Worm (Caenorhabditis elegans): Measurements from ENCODE around the gene F23H12.7.

The F23H12.7 gene

DNA sequence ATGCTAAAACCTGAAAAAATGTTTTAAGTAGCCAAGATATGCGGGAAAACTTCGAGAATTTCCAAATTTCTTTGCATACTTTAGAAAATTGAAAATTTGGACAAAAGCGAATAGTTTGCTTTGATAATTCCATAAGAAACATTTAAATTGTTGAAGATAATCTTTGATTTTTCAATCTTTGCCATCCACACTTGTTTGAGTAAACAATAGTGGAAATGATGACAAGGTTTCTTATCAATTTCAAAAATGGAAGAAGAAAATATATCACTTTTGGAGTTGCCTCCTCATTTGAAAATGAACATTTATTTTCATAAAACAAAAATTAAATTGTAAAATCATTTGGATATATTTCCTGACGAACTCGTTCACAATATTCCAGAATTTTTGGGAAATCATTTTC lies 42.9 kb downstream of the F23H12.7 start:
- TF ChIP-seq sea-1 (GFP tag; conservative IDR thresholded peaks at IDR 0.05), result no peak
- TF ChIP-seq hmg-4 (GFP tag; optimal IDR thresholded peaks at IDR 0.05), result no peak
- TF ChIP-seq B0310.2 (tag; optimal IDR thresholded peaks at IDR 0.05), result no peak
- no peak for TF ChIP-seq hnd-1 (tag; optimal IDR thresholded peaks at IDR 0.05)
- TF ChIP-seq hmbx-1 (tag; optimal IDR thresholded peaks at IDR 0.05), result no peak
- no peak for TF ChIP-seq ama-1 (optimal IDR thresholded peaks at IDR 0.05)
- TF ChIP-seq ceh-13 (GFP tag; optimal IDR thresholded peaks at IDR 0.05), result no peak

ce11 chrV:12415656-12416055 lies 44.2 kb downstream of the F23H12.7 start, which contains the start of gene cdr-2:
TSS of gene cdr-2 (minus strand) at chrV:12415709.
- TF ChIP-seq tbx-37 (GFP tag; conservative IDR thresholded peaks at IDR 0.05), result no peak
- no peak for TF ChIP-seq tra-4 (tag; optimal IDR thresholded peaks at IDR 0.05)
- no peak for TF ChIP-seq pes-1 (GFP tag; IDR thresholded peaks at IDR 0.05)
- TF ChIP-seq flt-1 (GFP tag; IDR thresholded peaks at IDR 0.05), result no peak
- no peak for TF ChIP-seq tbx-11 (GFP tag; IDR thresholded peaks at IDR 0.05)
- TF ChIP-seq aly-1 (tag; optimal IDR thresholded peaks at IDR 0.05), result no peak
- TF ChIP-seq scrt-1 (GFP tag; IDR thresholded peaks at IDR 0.05), result no peak
- no peak for TF ChIP-seq F13C5.2 (tag; optimal IDR thresholded peaks at IDR 0.05)
- TF ChIP-seq hmg-4 (GFP tag; optimal IDR thresholded peaks at IDR 0.05), result no peak
- no peak for TF ChIP-seq ets-7 (tag; optimal IDR thresholded peaks at IDR 0.05)
- TF ChIP-seq hmbx-1 (tag; optimal IDR thresholded peaks at IDR 0.05), result no peak
- TF ChIP-seq ceh-13 (GFP tag; optimal IDR thresholded peaks at IDR 0.05), result no peak
- TF ChIP-seq B0310.2 (tag; optimal IDR thresholded peaks at IDR 0.05), result no peak
- TF ChIP-seq ama-1 (optimal IDR thresholded peaks at IDR 0.05), result no peak
- TF ChIP-seq ceh-36 (tag; optimal IDR thresholded peaks at IDR 0.05), result no peak
- TF ChIP-seq sea-1 (GFP tag; conservative IDR thresholded peaks at IDR 0.05), result no peak

DNA sequence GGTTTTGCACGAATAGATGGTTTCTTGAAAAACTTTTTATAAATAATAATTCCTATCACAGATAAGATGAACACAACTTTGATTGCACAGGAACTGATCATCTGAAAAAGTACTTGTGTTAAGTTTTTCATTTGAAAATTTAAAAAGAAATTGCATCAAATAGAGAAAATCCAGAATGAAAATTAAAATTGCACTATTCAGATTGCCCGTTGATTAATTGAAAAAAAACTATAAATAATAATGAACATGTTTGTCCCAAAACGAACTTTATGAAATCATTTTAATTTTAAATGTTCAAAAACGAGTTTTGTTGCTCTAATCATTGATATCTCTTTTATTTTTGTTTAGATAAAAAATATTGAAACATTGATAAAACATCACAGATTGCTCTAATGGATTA lies 45.8 kb downstream of the F23H12.7 start, which contains the start of gene cdr-3:
TSS of gene cdr-3 (minus strand) at position 101 of the 400 bp plus-strand sequence.
- TF ChIP-seq ets-7 (tag; optimal IDR thresholded peaks at IDR 0.05) (no peak), hmg-4 (GFP tag; optimal IDR thresholded peaks at IDR 0.05) (no peak), B0310.2 (tag; optimal IDR thresholded peaks at IDR 0.05) (no peak), tbx-11 (GFP tag; IDR thresholded peaks at IDR 0.05) (no peak), tbx-37 (GFP tag; conservative IDR thresholded peaks at IDR 0.05) (no peak), pes-1 (GFP tag; IDR thresholded peaks at IDR 0.05) (no peak), sea-1 (GFP tag; conservative IDR thresholded peaks at IDR 0.05) (no peak), scrt-1 (GFP tag; IDR thresholded peaks at IDR 0.05) (no peak), hmbx-1 (tag; optimal IDR thresholded peaks at IDR 0.05) (no peak), F13C5.2 (tag; optimal IDR thresholded peaks at IDR 0.05) (no peak), ama-1 (optimal IDR thresholded peaks at IDR 0.05) (no peak), ceh-36 (tag; optimal IDR thresholded peaks at IDR 0.05) (no peak), tra-4 (tag; optimal IDR thresholded peaks at IDR 0.05) (no peak), hnd-1 (tag; optimal IDR thresholded peaks at IDR 0.05) (no peak), aly-1 (tag; optimal IDR thresholded peaks at IDR 0.05) (no peak), ceh-13 (GFP tag; optimal IDR thresholded peaks at IDR 0.05) (no peak), flt-1 (GFP tag; IDR thresholded peaks at IDR 0.05) (no peak)

ce11 chrV:12418292-12418691 lies 46.8 kb downstream of the F23H12.7 start, which contains the start of gene C54D10.3:
TSS of gene C54D10.3 (plus strand) at chrV:12418592.
- no peak for TF ChIP-seq sea-1 (GFP tag; conservative IDR thresholded peaks at IDR 0.05)
- no peak for TF ChIP-seq ceh-36 (tag; optimal IDR thresholded peaks at IDR 0.05)
- no peak for TF ChIP-seq tbx-37 (GFP tag; conservative IDR thresholded peaks at IDR 0.05)
- TF ChIP-seq hmg-4 (GFP tag; optimal IDR thresholded peaks at IDR 0.05), result no peak
- TF ChIP-seq aly-1 (tag; optimal IDR thresholded peaks at IDR 0.05), result no peak
- TF ChIP-seq B0310.2 (tag; optimal IDR thresholded peaks at IDR 0.05), result no peak
- no peak for TF ChIP-seq ets-7 (tag; optimal IDR thresholded peaks at IDR 0.05)
- TF ChIP-seq tbx-11 (GFP tag; IDR thresholded peaks at IDR 0.05), result no peak
- TF ChIP-seq pes-1 (GFP tag; IDR thresholded peaks at IDR 0.05), result no peak
- no peak for TF ChIP-seq ama-1 (optimal IDR thresholded peaks at IDR 0.05)
- TF ChIP-seq ceh-13 (GFP tag; optimal IDR thresholded peaks at IDR 0.05), result no peak
- TF ChIP-seq F13C5.2 (tag; optimal IDR thresholded peaks at IDR 0.05), result no peak
- TF ChIP-seq hnd-1 (tag; optimal IDR thresholded peaks at IDR 0.05), result no peak
- no peak for TF ChIP-seq scrt-1 (GFP tag; IDR thresholded peaks at IDR 0.05)
- no peak for TF ChIP-seq hmbx-1 (tag; optimal IDR thresholded peaks at IDR 0.05)

DNA sequence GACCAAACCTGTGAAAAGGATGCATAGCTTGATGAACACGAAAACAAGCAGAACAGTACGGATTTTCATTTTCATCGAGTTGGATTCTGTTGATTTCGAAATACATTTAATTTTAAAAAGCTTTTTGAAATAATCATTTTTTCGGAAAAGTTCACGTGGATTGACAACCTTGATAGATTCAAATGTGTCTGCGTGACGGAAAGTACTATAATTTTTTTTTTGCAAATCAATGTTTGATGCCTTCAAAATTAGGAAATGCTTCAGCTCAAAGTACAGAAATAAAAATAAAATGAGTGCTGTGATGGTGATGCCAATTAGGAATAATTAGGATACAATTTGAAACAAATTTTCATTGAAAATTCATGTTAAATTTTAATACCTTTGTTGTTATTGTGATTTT lies 49.4 kb downstream of the F23H12.7 start, which contains the start of gene C54D10.4:
TSS of gene C54D10.4 (minus strand) at position 101 of the 400 bp plus-strand sequence.
- no peak for TF ChIP-seq B0310.2 (tag; optimal IDR thresholded peaks at IDR 0.05)
- TF ChIP-seq ceh-36 (tag; optimal IDR thresholded peaks at IDR 0.05), result no peak
- no peak for TF ChIP-seq tbx-11 (GFP tag; IDR thresholded peaks at IDR 0.05)
- no peak for TF ChIP-seq pes-1 (GFP tag; IDR thresholded peaks at IDR 0.05)
- no peak for TF ChIP-seq hmg-4 (GFP tag; optimal IDR thresholded peaks at IDR 0.05)
- no peak for TF ChIP-seq aly-1 (tag; optimal IDR thresholded peaks at IDR 0.05)
- no peak for TF ChIP-seq scrt-1 (GFP tag; IDR thresholded peaks at IDR 0.05)

- TF ChIP-seq hmg-4 (GFP tag; optimal IDR thresholded peaks at IDR 0.05) (no peak), ama-1 (optimal IDR thresholded peaks at IDR 0.05) (no peak), B0310.2 (tag; optimal IDR thresholded peaks at IDR 0.05) (no peak), pes-1 (GFP tag; IDR thresholded peaks at IDR 0.05) (no peak), tbx-11 (GFP tag; IDR thresholded peaks at IDR 0.05) (no peak), scrt-1 (GFP tag; IDR thresholded peaks at IDR 0.05) (no peak)
These were observed 49.9 kb downstream of the F23H12.7 start for ce11 chrV:12421360-12421759.

Data from whole organism, early embryonic.